Fruit fly (Drosophila melanogaster) Kc167 (cell line): ENCODE measurements around the gene Ero1L.

ENCODE experiments used
- Myc ChIP-seq: fragments of >200 bp; optimal IDR thresholded peaks from 2 replicates; lab custom pipeline; 2017; ENCODE audit warnings: missing external identifiers
- Sin3A ChIP-seq: fragments of >200 bp; optimal IDR thresholded peaks from 2 replicates; lab custom pipeline; 2018; ENCODE audit warnings: missing external identifiers
- h ChIP-seq: fragments of >200 bp; optimal IDR thresholded peaks from 3 replicates; lab custom pipeline; 2018; ENCODE audit warnings: missing external identifiers
- insv ChIP-seq: fragments of >200 bp; optimal IDR thresholded peaks from 3 replicates; lab custom pipeline; 2018; ENCODE audit warnings: missing external identifiers
- psq ChIP-seq: fragments of >200 bp; optimal IDR thresholded peaks from 2 replicates; lab custom pipeline; 2017; ENCODE audit warnings: missing external identifiers

DNA sequence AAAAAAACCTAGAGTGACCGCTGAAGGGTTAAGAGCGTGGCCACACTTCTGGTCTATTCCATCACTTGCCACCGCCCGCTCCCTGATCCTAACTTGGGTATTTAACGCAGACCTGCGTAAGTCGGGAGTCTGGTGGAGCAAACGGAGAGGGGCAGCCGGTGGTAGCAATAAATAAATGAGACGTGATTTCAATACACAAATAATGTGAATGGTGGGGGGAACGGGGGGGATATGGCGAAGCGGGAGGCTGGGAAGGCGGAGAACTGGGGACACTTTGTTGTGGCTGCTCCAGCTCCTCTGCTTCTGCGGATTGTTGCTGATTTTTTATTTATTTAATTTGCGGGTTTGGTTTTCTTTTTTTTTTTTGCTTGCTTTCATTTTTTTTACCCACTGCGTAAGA lies 12.4 kb upstream of the Ero1L start:
- TF ChIP-seq h (lab: Kevin White, UChicago), result no peak
- no peak for TF ChIP-seq psq
- TF ChIP-seq Sin3A, result no peak
- TF ChIP-seq Myc, result no peak
- no peak for TF ChIP-seq insv (lab: Kevin White, UChicago)
